Fruit fly (Drosophila melanogaster): ENCODE results near the gene CG15747.

Gene CG15747

dm6 chrX:13386776-13387175 lies 48.7 kb downstream of the CG15747 start (continued):
- no peak for TF ChIP-seq CG6689 (GFP tag; IDR thresholded peaks at IDR 0.05)
- TF ChIP-seq CG6765 (GFP tag; optimal IDR thresholded peaks at IDR 0.05), result no peak
- no peak for TF ChIP-seq dan (GFP tag; IDR thresholded peaks at IDR 0.05)
- TF ChIP-seq Max (GFP tag; optimal IDR thresholded peaks at IDR 0.05), result no peak

DNA sequence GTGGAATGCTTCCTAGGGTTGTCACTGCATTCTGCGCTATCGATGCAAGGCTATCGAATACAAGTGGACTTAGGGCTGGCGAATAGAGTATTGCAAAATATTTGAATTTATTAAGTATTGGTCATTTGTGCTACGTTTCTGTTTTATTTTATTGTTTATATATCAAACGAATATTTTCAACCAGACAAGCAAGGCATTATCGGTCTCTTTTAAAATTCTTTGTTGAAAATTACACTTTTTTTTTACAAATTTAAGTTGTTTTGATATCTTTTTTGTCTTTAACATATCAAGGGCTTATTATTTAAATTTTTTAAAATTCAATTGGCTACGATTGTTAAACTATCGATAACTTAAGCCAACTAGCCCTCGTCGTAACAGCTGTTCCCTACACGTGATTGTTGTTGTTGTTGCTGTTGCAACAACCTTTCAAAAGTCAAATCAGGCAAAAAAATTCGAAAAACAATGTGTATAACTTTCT lies 49.3 kb downstream of the CG15747 start, which contains the start of the genes Ype and CG1662:
Ype (minus strand) TSS at position 45 of the 478 bp plus-strand sequence.
CG1662 (plus strand) TSS at position 191 of the 478 bp plus-strand sequence.
- TF ChIP-seq CG3995 (GFP tag; optimal IDR thresholded peaks at IDR 0.05), result peak; percentile 60
- peak; percentile 49 for TF ChIP-seq Nf-YB (GFP tag; optimal IDR thresholded peaks at IDR 0.05)
- TF ChIP-seq Mad (GFP tag; optimal IDR thresholded peaks at IDR 0.05), result peak; percentile 39
- TF ChIP-seq CG14860 (GFP tag; IDR thresholded peaks at IDR 0.05; ENCODE audit: partially characterized antibody), result peak; percentile 66; the same call in 2 of the 3 replicates
- peak; percentile 65 for TF ChIP-seq fd3F (GFP tag; optimal IDR thresholded peaks at IDR 0.05)
- TF ChIP-seq ERR (GFP tag; optimal IDR thresholded peaks at IDR 0.05), result no peak
- TF ChIP-seq mld (GFP tag; IDR thresholded peaks at IDR 0.05; ENCODE audit: partially characterized antibody), result no peak
- TF ChIP-seq MTF-1 (GFP tag; optimal IDR thresholded peaks at IDR 0.05; ENCODE audit: borderline replicate concordance), result no peak
- TF ChIP-seq hb (GFP tag; IDR thresholded peaks at IDR 0.05; ENCODE audit: partially characterized antibody), result 0 out of 3 replicates have a peak, but pooled peaks have one; percentile 16
- no peak for TF ChIP-seq fd64A (GFP tag; optimal IDR thresholded peaks at IDR 0.05)
- no peak for TF ChIP-seq CG3726 (GFP tag; IDR thresholded peaks at IDR 0.05)
- 0 out of 2 replicates have a peak, but pooled peaks have one; percentile 16 for TF ChIP-seq Oaz (GFP tag; IDR thresholded peaks at IDR 0.05)
- TF ChIP-seq ash1 (GFP tag; optimal IDR thresholded peaks at IDR 0.05), result no peak
- TF ChIP-seq CG12155 (GFP tag; optimal IDR thresholded peaks at IDR 0.05), result peak; percentile 62
- TF ChIP-seq CG2712 (tag; optimal IDR thresholded peaks at IDR 0.05), result peak; percentile 78
- peak; percentile 4 for TF ChIP-seq trh (GFP tag; optimal IDR thresholded peaks at IDR 0.05)
- no peak for TF ChIP-seq CG6254 (GFP tag; optimal IDR thresholded peaks at IDR 0.05)
- peak; percentile 42 for TF ChIP-seq ssp (GFP tag; IDR thresholded peaks at IDR 0.05)
- TF ChIP-seq CG7372 (GFP tag; IDR thresholded peaks at IDR 0.05), result peak; percentile 52; the same call in 1 of the 2 replicates
- peak; percentile 11 for TF ChIP-seq ftz-f1 (GFP tag; optimal IDR thresholded peaks at IDR 0.05)
- no peak for TF ChIP-seq Poxn (GFP tag; IDR thresholded peaks at IDR 0.05)
- TF ChIP-seq CG13624 (GFP tag; optimal IDR thresholded peaks at IDR 0.05), result peak; percentile 67
- peak; percentile 76 for TF ChIP-seq chn (GFP tag; optimal IDR thresholded peaks at IDR 0.05)
- TF ChIP-seq Atf6 (GFP tag; IDR thresholded peaks at IDR 0.05), result peak; percentile 75; the same call in 1 of the 2 replicates
- TF ChIP-seq BtbVII (GFP tag; optimal IDR thresholded peaks at IDR 0.05), result peak; percentile 54
- TF ChIP-seq CG31365 (tag; optimal IDR thresholded peaks at IDR 0.05), result no peak
- TF ChIP-seq cg (GFP tag; optimal IDR thresholded peaks at IDR 0.05), result no peak
- no peak for TF ChIP-seq fru (optimal IDR thresholded peaks at IDR 0.05)
- peak; percentile 73 for TF ChIP-seq CG7556 (GFP tag; optimal IDR thresholded peaks at IDR 0.05)
- TF ChIP-seq lola (GFP tag; optimal IDR thresholded peaks at IDR 0.05), result peak in 1 of 3 experiments; percentile 76
- TF ChIP-seq Drgx (GFP tag; IDR thresholded peaks at IDR 0.05), result peak; percentile 32; the same call in 1 of the 2 replicates
- no peak for TF ChIP-seq Trl (optimal IDR thresholded peaks at IDR 0.05)
- TF ChIP-seq Trl (GFP tag; optimal IDR thresholded peaks at IDR 0.05), result peak; percentile 71
- peak; percentile 47 for TF ChIP-seq CG7786 (GFP tag; optimal IDR thresholded peaks at IDR 0.05)
- TF ChIP-seq CG8290 (GFP tag; optimal IDR thresholded peaks at IDR 0.05), result peak; percentile 40
- peak; percentile 27 to 52 for TF ChIP-seq CG8290 (tag; optimal IDR thresholded peaks at IDR 0.05)
- TF ChIP-seq CG17829 (tag; optimal IDR thresholded peaks at IDR 0.05), result peak; percentile 77
- peak; percentile 45; the same call in 1 of the 2 replicates for TF ChIP-seq MBD-R2 (GFP tag; IDR thresholded peaks at IDR 0.05)
- peak; percentile 71 for TF ChIP-seq dmrt11E (tag; optimal IDR thresholded peaks at IDR 0.05)
- TF ChIP-seq prd (optimal IDR thresholded peaks at IDR 0.05), result no peak
- TF ChIP-seq prd (GFP tag; IDR thresholded peaks at IDR 0.05), result peak; percentile 72
- no peak for TF ChIP-seq GATAe (GFP tag; conservative IDR thresholded peaks at IDR 0.05)
- TF ChIP-seq Rx (GFP tag; IDR thresholded peaks at IDR 0.05), result peak; percentile 49
- peak; percentile 84 for TF ChIP-seq Max (GFP tag; optimal IDR thresholded peaks at IDR 0.05)
- TF ChIP-seq Usf (GFP tag; optimal IDR thresholded peaks at IDR 0.05), result peak; percentile 68
- peak; percentile 41 for TF ChIP-seq mirr (GFP tag; optimal IDR thresholded peaks at IDR 0.05)
- peak; percentile 64; the same call in 2 of the 3 replicates for TF ChIP-seq HLH4C (GFP tag; IDR thresholded peaks at IDR 0.05; ENCODE audit: partially characterized antibody)
